Worm (Caenorhabditis elegans) whole organism, L1 larva: ENCODE results near the gene srxa-6.
A peak's percentile ranks its signal among the peaks of the same experiment; 100 is the strongest.

Experiments used
- Y116A8C.19 ChIP-seq: sonication (generic microtip); optimal IDR thresholded peaks from 2 replicates; lab custom pipeline; 2016; ENCODE audit warnings: missing compliant biosample characterization, missing genetic modification characterization, borderline replicate concordance
- blmp-1 ChIP-seq: fragments of 150-350 bp; optimal IDR thresholded peaks from 2 replicates; lab custom pipeline; 2014; ENCODE audit warnings: missing biosample characterization, missing genetic modification characterization
- ceh-8 ChIP-seq: fragments of 200-800 bp; sonication (Bioruptor generic); optimal IDR thresholded peaks from 2 replicates; lab custom pipeline; 2018; ENCODE audit warnings: mild to moderate bottlenecking, missing genetic modification characterization, moderate library complexity, missing compliant biosample characterization
- ceh-82 ChIP-seq, 3 experiments: fragments of 150-350 bp in 1 of 3; sonication (generic microtip) in 2 of 3; optimal IDR thresholded peaks; 2 replicates each; lab custom pipeline; 2014 to 2017; ENCODE audit warnings: missing biosample characterization in 3 of 3, missing genetic modification characterization in 3 of 3
- ceh-88 ChIP-seq: fragments of 200-800 bp; sonication (Bioruptor generic); IDR thresholded peaks from 2 replicates; pipeline ENCODE4 v1.3.6; 2022; ENCODE audit warnings: missing genetic modification characterization, missing compliant biosample characterization
- ceh-90 ChIP-seq: sonication (generic microtip); optimal IDR thresholded peaks from 2 replicates; lab custom pipeline; 2016; ENCODE audit warnings: missing genetic modification characterization, missing compliant biosample characterization
- ces-1 ChIP-seq: fragments of 150-350 bp; optimal IDR thresholded peaks from 2 replicates; lab custom pipeline; 2014; ENCODE audit warnings: missing biosample characterization, missing genetic modification reagents, missing genetic modification characterization
- dpl-1 ChIP-seq, 3 experiments: fragments of 150-350 bp in 2 of 3; sonication (generic microtip) in 1 of 3; optimal IDR thresholded peaks; 2 replicates each; lab custom pipeline; 2014 to 2017; ENCODE audit warnings: missing biosample characterization in 3 of 3, missing genetic modification characterization in 3 of 3, missing genetic modification reagents in 3 of 3
- dsc-1 ChIP-seq: sonication (generic microtip); optimal IDR thresholded peaks from 2 replicates; lab custom pipeline; 2016; ENCODE audit warnings: mild to moderate bottlenecking, missing genetic modification characterization, missing compliant biosample characterization
- efl-1 ChIP-seq, 4 experiments: fragments of 150-350 bp; optimal IDR thresholded peaks in 3 of 4; peaks in 1 of 4; 1 replicate in 1 of 4; 2 replicates in 3 of 4; lab custom pipeline; 2014; ENCODE audit warnings: missing biosample characterization in 2 of 4, missing genetic modification characterization in 2 of 4, missing genetic modification reagents in 2 of 4
- elt-2 ChIP-seq: sonication (generic microtip); optimal IDR thresholded peaks from 2 replicates; lab custom pipeline; 2016; ENCODE audit warnings: missing genetic modification characterization, mild to moderate bottlenecking, inconsistent platforms, missing compliant biosample characterization, missing genetic modification reagents
- elt-3 ChIP-seq, 6 experiments: fragments of 150-350 bp in 1 of 6; sonication (generic microtip); optimal IDR thresholded peaks; 2 replicates each; lab custom pipeline; 2017 to 2018; ENCODE audit warnings: missing biosample characterization in 6 of 6, missing genetic modification characterization in 6 of 6, inconsistent platforms in 1 of 6
- ets-5 ChIP-seq: fragments of 200-800 bp; sonication (Bioruptor generic); IDR thresholded peaks from 2 replicates; pipeline ENCODE4 v1.3.6; 2022; ENCODE audit warnings: missing genetic modification characterization, missing compliant biosample characterization
- fkh-10 ChIP-seq: sonication (generic microtip); optimal IDR thresholded peaks from 2 replicates; lab custom pipeline; 2017; ENCODE audit warnings: missing biosample characterization, missing genetic modification reagents, missing genetic modification characterization
- fkh-8 ChIP-seq: sonication (generic microtip); optimal IDR thresholded peaks from 2 replicates; lab custom pipeline; 2016; ENCODE audit warnings: mild to moderate bottlenecking, missing genetic modification characterization, missing compliant biosample characterization
- fos-1 ChIP-seq: fragments of 150-350 bp; optimal IDR thresholded peaks from 2 replicates; lab custom pipeline; 2014; ENCODE audit warnings: missing biosample characterization, missing genetic modification characterization
- grh-1 ChIP-seq: fragments of 200-800 bp; sonication (Bioruptor generic); IDR thresholded peaks from 2 replicates; pipeline ENCODE4 v1.3.6; 2022; ENCODE audit warnings: missing genetic modification reagents, missing genetic modification characterization, missing compliant biosample characterization
- hlh-4 ChIP-seq: sonication (generic microtip); optimal IDR thresholded peaks from 2 replicates; lab custom pipeline; 2016; ENCODE audit warnings: mild to moderate bottlenecking, missing genetic modification characterization, missing compliant biosample characterization
- hpl-2 ChIP-seq: fragments of 150-350 bp; optimal IDR thresholded peaks from 2 replicates; lab custom pipeline; 2014; ENCODE audit warnings: missing biosample characterization, missing genetic modification reagents, missing genetic modification characterization
- irx-1 ChIP-seq: sonication (generic microtip); optimal IDR thresholded peaks from 2 replicates; lab custom pipeline; 2016; ENCODE audit warnings: missing genetic modification characterization, missing compliant biosample characterization
- isw-1 ChIP-seq: fragments of 200-800 bp; sonication (Bioruptor generic); IDR thresholded peaks from 2 replicates; pipeline ENCODE4 v1.3.6; 2022; ENCODE audit warnings: missing genetic modification characterization, missing compliant biosample characterization
- jun-1 ChIP-seq: fragments of 150-350 bp; optimal IDR thresholded peaks from 2 replicates; lab custom pipeline; 2014; ENCODE audit warnings: missing biosample characterization, missing genetic modification reagents, missing genetic modification characterization
- lin-14 ChIP-seq: fragments of 200-800 bp; sonication (Bioruptor generic); optimal IDR thresholded peaks from 2 replicates; lab custom pipeline; 2018; ENCODE audit warnings: mild to moderate bottlenecking, missing genetic modification characterization, moderate library complexity, missing compliant biosample characterization
- lin-39 ChIP-seq: fragments of 150-350 bp; optimal IDR thresholded peaks from 2 replicates; lab custom pipeline; 2014; ENCODE audit warnings: missing biosample characterization, missing genetic modification reagents, missing genetic modification characterization
- lir-3 ChIP-seq: sonication (generic microtip); optimal IDR thresholded peaks from 2 replicates; lab custom pipeline; 2016; ENCODE audit warnings: mild to moderate bottlenecking, missing genetic modification characterization, moderate library complexity, missing compliant biosample characterization; ENCODE audit not compliant: poor library complexity
- mdl-1 ChIP-seq, 2 experiments: fragments of 150-350 bp; optimal IDR thresholded peaks; 2 replicates each; lab custom pipeline; 2014 to 2017; ENCODE audit warnings: missing biosample characterization in 2 of 2, missing genetic modification characterization in 2 of 2, inconsistent platforms in 1 of 2
- mef-2 ChIP-seq: fragments of 150-350 bp; optimal IDR thresholded peaks from 2 replicates; lab custom pipeline; 2014; ENCODE audit warnings: missing biosample characterization, missing genetic modification characterization
- nhr-20 ChIP-seq: sonication (generic microtip); optimal IDR thresholded peaks from 2 replicates; lab custom pipeline; 2016; ENCODE audit warnings: mild to moderate bottlenecking, missing genetic modification characterization, missing compliant biosample characterization
- nhr-237 ChIP-seq: fragments of 150-350 bp; optimal IDR thresholded peaks from 2 replicates; lab custom pipeline; 2014; ENCODE audit warnings: missing biosample characterization, missing genetic modification characterization
- nhr-47 ChIP-seq: sonication (generic microtip); optimal IDR thresholded peaks from 2 replicates; lab custom pipeline; 2016; ENCODE audit warnings: mild to moderate bottlenecking, missing genetic modification characterization, moderate library complexity, missing compliant biosample characterization
- nhr-71 ChIP-seq: sonication (generic microtip); optimal IDR thresholded peaks from 2 replicates; lab custom pipeline; 2016; ENCODE audit warnings: mild to moderate bottlenecking, missing genetic modification characterization, moderate library complexity, missing compliant biosample characterization
- nhr-76 ChIP-seq: sonication (generic microtip); optimal IDR thresholded peaks from 2 replicates; lab custom pipeline; 2017; ENCODE audit warnings: missing biosample characterization, missing genetic modification characterization
- nhr-77 ChIP-seq: fragments of 150-350 bp; optimal IDR thresholded peaks from 2 replicates; lab custom pipeline; 2014; ENCODE audit warnings: missing biosample characterization, missing genetic modification characterization
- pag-3 ChIP-seq: sonication (generic microtip); optimal IDR thresholded peaks from 2 replicates; lab custom pipeline; 2017; ENCODE audit warnings: missing genetic modification characterization, mild to moderate bottlenecking, missing compliant biosample characterization, antibody characterized with exemption, borderline replicate concordance; ENCODE audit not compliant: insufficient read depth
- rnt-1 ChIP-seq: sonication (generic microtip); optimal IDR thresholded peaks from 2 replicates; lab custom pipeline; 2016; ENCODE audit warnings: mild to moderate bottlenecking, missing genetic modification characterization, moderate library complexity, missing compliant biosample characterization
- skn-1 ChIP-seq: fragments of 150-350 bp; optimal IDR thresholded peaks from 2 replicates; lab custom pipeline; 2014; ENCODE audit warnings: missing biosample characterization, missing genetic modification characterization
- snpc-4 ChIP-seq: fragments of 150-350 bp; optimal IDR thresholded peaks from 2 replicates; lab custom pipeline; 2014; ENCODE audit warnings: missing biosample characterization, missing genetic modification characterization
- sox-4 ChIP-seq: sonication (generic microtip); optimal IDR thresholded peaks from 2 replicates; lab custom pipeline; 2016; ENCODE audit warnings: missing genetic modification characterization, missing compliant biosample characterization
- sptf-1 ChIP-seq: fragments of 150-350 bp; optimal IDR thresholded peaks from 2 replicates; lab custom pipeline; 2014; ENCODE audit warnings: missing biosample characterization, missing genetic modification characterization
- swsn-7 ChIP-seq: sonication (generic microtip); optimal IDR thresholded peaks from 2 replicates; lab custom pipeline; 2016; ENCODE audit warnings: missing genetic modification characterization, missing compliant biosample characterization
- tbx-2 ChIP-seq: sonication (generic microtip); optimal IDR thresholded peaks from 2 replicates; lab custom pipeline; 2016; ENCODE audit warnings: missing genetic modification characterization, missing compliant biosample characterization
- unc-30 ChIP-seq: sonication (generic microtip); optimal IDR thresholded peaks from 2 replicates; lab custom pipeline; 2017; ENCODE audit warnings: missing biosample characterization, missing genetic modification characterization
- unc-62 ChIP-seq: fragments of 150-350 bp; optimal IDR thresholded peaks from 2 replicates; lab custom pipeline; 2014; ENCODE audit warnings: missing biosample characterization, missing genetic modification reagents, missing genetic modification characterization
- unc-98 ChIP-seq: fragments of 200-800 bp; sonication (Bioruptor generic); IDR thresholded peaks from 2 replicates; pipeline ENCODE4 v1.3.6; 2022; ENCODE audit warnings: missing genetic modification characterization, missing compliant biosample characterization
- zag-1 ChIP-seq: fragments of 150-350 bp; optimal IDR thresholded peaks from 2 replicates; lab custom pipeline; 2014; ENCODE audit warnings: missing biosample characterization, missing genetic modification characterization
- ztf-11 ChIP-seq, 2 experiments: sonication (generic microtip); optimal IDR thresholded peaks; 2 replicates each; lab custom pipeline; 2016 to 2017; ENCODE audit warnings: missing genetic modification characterization in 2 of 2, missing biosample characterization in 1 of 2, missing compliant biosample characterization in 1 of 2
- ztf-4 ChIP-seq: fragments of 150-350 bp; optimal IDR thresholded peaks from 2 replicates; lab custom pipeline; 2014; ENCODE audit warnings: missing biosample characterization, missing genetic modification characterization

The srxa-6 gene

DNA sequence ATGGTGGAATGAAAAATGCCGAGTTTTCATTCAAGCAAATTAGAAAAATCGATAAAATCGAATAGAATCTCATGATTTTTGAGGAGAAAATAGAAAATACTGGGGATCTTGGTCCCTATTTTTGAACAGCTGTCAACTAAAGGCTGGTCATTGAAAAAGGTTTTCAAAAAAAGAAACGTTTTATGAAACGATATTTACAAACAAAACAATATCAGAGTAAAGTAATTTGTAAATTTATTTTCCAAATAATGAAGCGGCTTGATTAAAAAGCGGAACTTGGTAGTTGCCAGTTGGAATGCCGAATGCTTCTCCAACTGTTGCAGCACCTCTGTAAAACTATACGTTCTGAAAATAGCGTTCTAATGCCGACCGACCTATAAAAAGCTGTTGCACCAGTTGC is 38.9 kb downstream of the srxa-6 start, which contains the start of gene F38A6.5:
F38A6.5 (minus strand) TSS at position 101 of the 400 bp plus-strand sequence.
- TF ChIP-seq ets-5 (GFP tag; lab: Robert Waterston, UW) (no peak), ceh-8 (GFP tag; lab: Kevin White, UChicago) (no peak), Y116A8C.19 (tag; lab: Kevin White, UChicago) (no peak), sox-4 (tag; lab: Kevin White, UChicago) (no peak), swsn-7 (tag; lab: Kevin White, UChicago) (no peak), ces-1 (GFP tag; lab: Kevin White, UChicago) (no peak), dpl-1 (GFP tag; optimal IDR thresholded peaks at IDR 0.05; lab: Kevin White, UChicago) (no peak), blmp-1 (tag; lab: Kevin White, UChicago) (no peak), unc-98 (GFP tag; lab: Robert Waterston, UW) (no peak), nhr-237 (no peak), fkh-10 (GFP tag; lab: Kevin White, UChicago) (no peak), unc-30 (tag; lab: Kevin White, UChicago) (no peak), sptf-1 (no peak), pag-3 (no peak), rnt-1 (tag; lab: Kevin White, UChicago) (no peak), irx-1 (no peak)

DNA sequence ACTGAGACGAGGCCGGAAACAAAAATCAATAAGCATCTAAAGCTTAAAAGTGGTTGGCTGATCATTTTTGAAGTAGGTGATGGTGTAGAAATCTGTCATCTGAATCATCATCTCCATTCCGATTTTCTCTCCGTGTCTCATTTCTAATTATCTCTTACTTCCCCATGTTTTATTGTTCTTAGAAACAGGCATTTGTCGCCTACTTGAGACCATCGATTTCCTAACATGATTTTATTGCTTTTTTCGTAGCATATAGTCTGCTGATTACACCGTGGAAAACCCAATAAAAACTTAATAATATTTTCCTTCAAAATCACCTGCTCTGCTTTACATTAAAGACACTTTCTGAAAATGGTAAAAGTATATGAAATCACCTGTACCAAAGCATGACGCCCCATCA is 40.5 kb downstream of the srxa-6 start, which contains the start of gene F38A6.4:
F38A6.4 (minus strand) TSS at position 101 of the 400 bp plus-strand sequence.
- TF ChIP-seq hlh-4 (tag; lab: Kevin White, UChicago) (peak; percentile 53), zag-1 (tag; lab: Kevin White, UChicago) (no peak), nhr-71 (tag; lab: Kevin White, UChicago) (peak; percentile 2), efl-1 (optimal IDR thresholded peaks at IDR 0.05; lab: Kevin White, UChicago) (no peak), efl-1 (GFP tag; optimal IDR thresholded peaks at IDR 0.05 in 1 of 2; lab: Kevin White, UChicago) (peak in 1 of 2 experiments; percentile 31)

DNA sequence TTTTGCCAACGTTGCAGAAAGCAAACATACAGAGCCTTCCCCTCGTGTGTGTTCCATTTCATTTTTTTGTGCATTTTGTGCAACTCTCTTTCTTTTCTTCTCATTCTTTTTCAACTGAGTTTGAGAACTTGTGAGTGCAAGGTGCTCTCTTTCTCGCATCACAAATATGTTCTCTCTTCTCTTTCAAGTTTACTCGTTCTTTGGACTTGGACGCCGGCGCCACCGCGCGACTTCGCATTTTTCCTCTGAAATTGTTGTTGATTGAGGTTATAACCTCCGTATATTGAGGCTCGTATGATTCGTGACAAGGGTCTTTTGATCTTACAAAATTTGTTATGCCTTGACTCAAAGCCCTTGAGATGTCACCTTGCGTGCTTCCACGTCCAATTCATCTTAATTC is 42.0 kb downstream of the srxa-6 start:
- TF ChIP-seq nhr-47 (tag; lab: Kevin White, UChicago) (peak; percentile 70), elt-3 (tag; optimal IDR thresholded peaks at IDR 0.05; lab: Kevin White, UChicago) (no peak), mdl-1 (tag; optimal IDR thresholded peaks at IDR 0.05; lab: Kevin White, UChicago) (peak in 1 of 2 experiments; percentile 88), tbx-2 (tag; lab: Kevin White, UChicago) (peak; percentile 69), elt-2 (peak; percentile 29), grh-1 (GFP tag; lab: Robert Waterston, UW) (no peak), mef-2 (tag; lab: Kevin White, UChicago) (peak; percentile 32), lin-39 (tag; lab: Kevin White, UChicago) (no peak), dpl-1 (GFP tag; optimal IDR thresholded peaks at IDR 0.05; lab: Kevin White, UChicago) (peak in 2 of 3 experiments; percentile 5 to 42), ceh-88 (GFP tag; lab: Robert Waterston, UW) (no peak), nhr-76 (tag; lab: Kevin White, UChicago) (no peak), snpc-4 (tag; lab: Kevin White, UChicago) (no peak), lin-14 (GFP tag; lab: Kevin White, UChicago) (peak; percentile 92), dsc-1 (peak; percentile 26), irx-1 (no peak), ceh-8 (GFP tag; lab: Kevin White, UChicago) (peak; percentile 23), fkh-10 (GFP tag; lab: Kevin White, UChicago) (peak; percentile 52), ztf-11 (tag; optimal IDR thresholded peaks at IDR 0.05; lab: Kevin White, UChicago) (no peak), zag-1 (tag; lab: Kevin White, UChicago) (no peak), unc-62 (GFP tag; lab: Kevin White, UChicago) (no peak), ztf-4 (tag; lab: Kevin White, UChicago) (peak; percentile 30), jun-1 (tag; lab: Kevin White, UChicago) (peak; percentile 50), nhr-71 (tag; lab: Kevin White, UChicago) (peak; percentile 89), nhr-20 (tag; lab: Kevin White, UChicago) (peak; percentile 88), fkh-8 (tag; lab: Kevin White, UChicago) (peak; percentile 90), unc-30 (tag; lab: Kevin White, UChicago) (no peak), nhr-77 (tag; lab: Kevin White, UChicago) (peak; percentile 72), hpl-2 (GFP tag; lab: Kevin White, UChicago) (no peak), blmp-1 (tag; lab: Kevin White, UChicago) (no peak), lir-3 (peak; percentile 8), ceh-90 (tag; lab: Kevin White, UChicago) (no peak), ceh-82 (tag; optimal IDR thresholded peaks at IDR 0.05; lab: Kevin White, UChicago) (peak; percentile 33 to 66 (median 42)), skn-1 (tag; lab: Kevin White, UChicago) (peak; percentile 54), rnt-1 (tag; lab: Kevin White, UChicago) (peak; percentile 55), isw-1 (peak; percentile 20; the same call in 1 of the 2 replicates), fos-1 (no peak)
